Worm (Caenorhabditis elegans) whole organism, young adult: ENCODE measurements around the gene D1086.2.
A peak's percentile ranks its signal among the peaks of the same experiment; 100 is the strongest.

ENCODE experiments used
- B0261.1 ChIP-seq: sonication (generic microtip); optimal IDR thresholded peaks from 2 replicates; lab custom pipeline; 2016; ENCODE audit warnings: mild to moderate bottlenecking, missing genetic modification characterization, moderate library complexity, missing compliant biosample characterization
- D2030.7 ChIP-seq: fragments of 200-800 bp; sonication (Bioruptor generic); IDR thresholded peaks from 2 replicates; pipeline ENCODE4 v1.3.6; 2022; ENCODE audit warnings: missing genetic modification reagents, missing genetic modification characterization, missing compliant biosample characterization
- F33H1.4 ChIP-seq: fragments of 200-800 bp; sonication (Bioruptor generic); IDR thresholded peaks from 2 replicates; pipeline ENCODE4 v1.3.6; 2022; ENCODE audit warnings: missing genetic modification reagents, missing genetic modification characterization, missing compliant biosample characterization
- F49E8.2 ChIP-seq: sonication (generic microtip); optimal IDR thresholded peaks from 3 replicates; lab custom pipeline; 2017; ENCODE audit warnings: missing genetic modification characterization, mild to moderate bottlenecking, missing compliant biosample characterization, antibody characterized with exemption, moderate library complexity; ENCODE audit not compliant: insufficient read depth
- F52B5.7 ChIP-seq: sonication (generic microtip); optimal IDR thresholded peaks from 2 replicates; lab custom pipeline; 2016; ENCODE audit warnings: mild to moderate bottlenecking, missing genetic modification characterization, missing compliant biosample characterization
- F57C9.4 ChIP-seq: sonication (generic microtip); optimal IDR thresholded peaks from 2 replicates; lab custom pipeline; 2017; ENCODE audit warnings: mild to moderate bottlenecking, missing genetic modification characterization, missing compliant biosample characterization
- K11D2.4 ChIP-seq: fragments of 200-800 bp; sonication (Bioruptor generic); IDR thresholded peaks from 2 replicates; pipeline ENCODE4 v1.3.6; 2022; ENCODE audit warnings: missing genetic modification reagents, missing genetic modification characterization, missing compliant biosample characterization
- T07F8.4 ChIP-seq: sonication (generic microtip); optimal IDR thresholded peaks from 2 replicates; lab custom pipeline; 2016; ENCODE audit warnings: mild to moderate bottlenecking, missing genetic modification characterization, moderate library complexity, missing compliant biosample characterization
- Y53G8AR.9 ChIP-seq: fragments of 200-800 bp; sonication (Bioruptor generic); conservative IDR thresholded peaks from 2 replicates; pipeline ENCODE4 v1.3.6; 2022; ENCODE audit warnings: missing genetic modification reagents, missing genetic modification characterization, missing compliant biosample characterization
- Y56A3A.18 ChIP-seq: fragments of 200-800 bp; sonication (Bioruptor generic); IDR thresholded peaks from 2 replicates; pipeline ENCODE4 v1.3.6; 2022; ENCODE audit warnings: missing genetic modification reagents, missing genetic modification characterization, missing compliant biosample characterization
- akir-1 ChIP-seq: fragments of 200-800 bp; sonication (Bioruptor generic); optimal IDR thresholded peaks from 2 replicates; lab custom pipeline; 2018; ENCODE audit warnings: mild to moderate bottlenecking, missing genetic modification characterization, moderate library complexity, missing compliant biosample characterization
- bed-1 ChIP-seq: fragments of 200-800 bp; sonication (Bioruptor generic); IDR thresholded peaks from 2 replicates; pipeline ENCODE4 v1.3.6; 2022; ENCODE audit warnings: missing genetic modification reagents, missing genetic modification characterization, missing compliant biosample characterization
- bed-2 ChIP-seq: fragments of 200-800 bp; sonication (Bioruptor generic); IDR thresholded peaks from 2 replicates; pipeline ENCODE4 v1.3.6; 2022; ENCODE audit warnings: missing genetic modification reagents, missing genetic modification characterization, missing compliant biosample characterization
- ceh-27 ChIP-seq: fragments of 200-800 bp; sonication (Bioruptor generic); optimal IDR thresholded peaks from 2 replicates; lab custom pipeline; 2018; ENCODE audit warnings: mild to moderate bottlenecking, missing genetic modification characterization, moderate library complexity, missing compliant biosample characterization
- chd-7 ChIP-seq: sonication (generic microtip); optimal IDR thresholded peaks from 2 replicates; lab custom pipeline; 2016; ENCODE audit warnings: mild to moderate bottlenecking, missing genetic modification characterization, moderate library complexity, missing compliant biosample characterization
- dox-1 ChIP-seq: fragments of 200-800 bp; sonication (Bioruptor generic); IDR thresholded peaks from 2 replicates; pipeline ENCODE4 v1.3.6; 2022; ENCODE audit warnings: missing genetic modification reagents, missing genetic modification characterization, missing compliant biosample characterization
- egrh-3 ChIP-seq: fragments of 200-800 bp; sonication (Bioruptor generic); IDR thresholded peaks from 2 replicates; pipeline ENCODE4 v1.3.6; 2022; ENCODE audit warnings: missing genetic modification reagents, missing genetic modification characterization, missing compliant biosample characterization
- gei-17 ChIP-seq: fragments of 200-800 bp; sonication (Bioruptor generic); optimal IDR thresholded peaks from 2 replicates; lab custom pipeline; 2018; ENCODE audit warnings: mild to moderate bottlenecking, missing genetic modification characterization, missing compliant biosample characterization
- hmg-20 ChIP-seq: fragments of 200-800 bp; sonication (Bioruptor generic); IDR thresholded peaks from 2 replicates; pipeline ENCODE4 v1.3.6; 2022; ENCODE audit warnings: missing genetic modification reagents, missing genetic modification characterization, missing compliant biosample characterization
- lin-26 ChIP-seq: fragments of 200-800 bp; sonication (Bioruptor generic); IDR thresholded peaks from 2 replicates; pipeline ENCODE4 v1.3.6; 2022; ENCODE audit warnings: missing genetic modification reagents, missing genetic modification characterization, missing compliant biosample characterization
- lin-35 ChIP-seq, 3 experiments: fragments of 150-350 bp in 2 of 3; sonication (generic microtip) in 1 of 3; optimal IDR thresholded peaks; 2 replicates each; lab custom pipeline; 2014 to 2018; ENCODE audit warnings: missing biosample characterization in 3 of 3, missing genetic modification characterization in 3 of 3, missing genetic modification reagents in 3 of 3
- lin-40 ChIP-seq: sonication (generic microtip); optimal IDR thresholded peaks from 2 replicates; lab custom pipeline; 2016; ENCODE audit warnings: missing genetic modification characterization, mild to moderate bottlenecking, missing compliant biosample characterization, missing genotype, missing genetic modification reagents
- madf-10 ChIP-seq: sonication (generic microtip); optimal IDR thresholded peaks from 2 replicates; lab custom pipeline; 2016; ENCODE audit warnings: mild to moderate bottlenecking, missing genetic modification characterization, missing compliant biosample characterization
- madf-3 ChIP-seq: fragments of 200-800 bp; sonication (Bioruptor generic); IDR thresholded peaks from 2 replicates; pipeline ENCODE4 v1.3.6; 2022; ENCODE audit warnings: missing genetic modification reagents, missing genetic modification characterization, missing compliant biosample characterization
- madf-6 ChIP-seq: fragments of 200-800 bp; sonication (Bioruptor generic); IDR thresholded peaks from 2 replicates; pipeline ENCODE4 v1.3.6; 2022; ENCODE audit warnings: missing genetic modification reagents, missing genetic modification characterization, missing compliant biosample characterization
- mcd-1 ChIP-seq: fragments of 200-800 bp; sonication (Bioruptor generic); IDR thresholded peaks from 2 replicates; pipeline ENCODE4 v1.3.6; 2022; ENCODE audit warnings: missing genetic modification reagents, missing genetic modification characterization, missing compliant biosample characterization
- mes-4 ChIP-seq: sonication (generic microtip); optimal IDR thresholded peaks from 2 replicates; lab custom pipeline; 2016; ENCODE audit warnings: missing genotype, missing genetic modification characterization, missing compliant biosample characterization
- mxl-1 ChIP-seq: sonication (generic microtip); optimal IDR thresholded peaks from 2 replicates; lab custom pipeline; 2016; ENCODE audit warnings: missing genetic modification characterization, missing compliant biosample characterization
- nfya-2 ChIP-seq: fragments of 200-800 bp; sonication (Bioruptor generic); IDR thresholded peaks from 2 replicates; pipeline ENCODE4 v1.3.6; 2022; ENCODE audit warnings: missing genetic modification reagents, missing genetic modification characterization, missing compliant biosample characterization
- nhr-120 ChIP-seq: fragments of 200-800 bp; sonication (Bioruptor generic); IDR thresholded peaks from 2 replicates; pipeline ENCODE4 v1.3.6; 2022; ENCODE audit warnings: missing genetic modification characterization, missing compliant biosample characterization
- tbp1 ChIP-seq: fragments of 200-800 bp; sonication (Bioruptor generic); optimal IDR thresholded peaks from 2 replicates; lab custom pipeline; 2018; ENCODE audit warnings: mild to moderate bottlenecking, missing genetic modification characterization, missing compliant biosample characterization
- tlf-1 ChIP-seq: fragments of 200-800 bp; sonication (Bioruptor generic); optimal IDR thresholded peaks from 2 replicates; lab custom pipeline; 2018; ENCODE audit warnings: mild to moderate bottlenecking, missing genetic modification characterization, missing compliant biosample characterization
- zfh-2 ChIP-seq: fragments of 200-800 bp; sonication (Bioruptor generic); conservative IDR thresholded peaks from 2 replicates; pipeline ENCODE4 v1.3.6; 2022; ENCODE audit warnings: missing genetic modification reagents, missing genetic modification characterization, missing compliant biosample characterization
- zim-3 ChIP-seq: sonication (generic microtip); optimal IDR thresholded peaks from 2 replicates; lab custom pipeline; 2017; ENCODE audit warnings: mild to moderate bottlenecking, missing genetic modification characterization, moderate library complexity, missing compliant biosample characterization
- ztf-22 ChIP-seq: fragments of 200-800 bp; sonication (Bioruptor generic); optimal IDR thresholded peaks from 2 replicates; lab custom pipeline; 2018; ENCODE audit warnings: mild to moderate bottlenecking, missing genetic modification characterization, moderate library complexity, missing compliant biosample characterization
- ztf-25 ChIP-seq: fragments of 200-800 bp; sonication (Bioruptor generic); IDR thresholded peaks from 2 replicates; pipeline ENCODE4 v1.3.6; 2022; ENCODE audit warnings: missing genetic modification reagents, missing genetic modification characterization, missing compliant biosample characterization
- ztf-28 ChIP-seq: fragments of 200-800 bp; sonication (Bioruptor generic); IDR thresholded peaks from 2 replicates; pipeline ENCODE4 v1.3.6; 2022; ENCODE audit warnings: missing genetic modification reagents, missing genetic modification characterization, missing compliant biosample characterization

D1086.2 gene

DNA sequence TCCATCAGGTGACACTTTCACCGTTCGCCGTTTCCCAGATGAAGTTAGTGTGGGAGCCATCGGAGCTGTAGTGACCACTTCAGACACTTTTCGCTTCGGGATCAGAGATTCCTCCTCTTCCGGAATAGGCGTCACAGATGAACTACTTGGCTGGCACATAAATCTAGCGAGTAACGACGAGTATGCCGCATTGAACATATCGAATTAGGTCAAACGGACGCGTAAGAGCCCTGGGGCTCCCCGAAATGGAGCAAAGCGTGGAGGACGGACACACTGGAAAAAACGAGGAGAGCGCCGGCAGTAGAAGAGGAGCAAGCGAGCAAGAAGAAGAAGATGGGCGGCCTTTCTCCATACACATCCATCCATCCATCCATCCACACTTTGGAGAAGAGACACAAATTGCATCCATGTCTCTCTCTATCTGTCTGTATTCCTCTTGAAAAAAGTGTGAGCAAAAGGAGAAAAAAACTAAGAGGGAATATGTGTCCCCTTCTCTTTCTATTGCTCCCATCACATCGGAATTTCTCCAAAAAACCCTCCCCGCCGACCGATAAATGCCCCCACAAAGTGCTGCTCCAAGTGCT, 28.0 kb upstream of the D1086.2 start:
- TF ChIP-seq ceh-27 (GFP tag; lab: Kevin White, UChicago), result peak; percentile 1
- no peak for TF ChIP-seq zim-3 (tag; lab: Kevin White, UChicago)
- TF ChIP-seq zfh-2 (GFP tag; lab: Robert Waterston, UW), result peak; percentile 53; the same call in 1 of the 2 replicates
- no peak for TF ChIP-seq nfya-2

DNA sequence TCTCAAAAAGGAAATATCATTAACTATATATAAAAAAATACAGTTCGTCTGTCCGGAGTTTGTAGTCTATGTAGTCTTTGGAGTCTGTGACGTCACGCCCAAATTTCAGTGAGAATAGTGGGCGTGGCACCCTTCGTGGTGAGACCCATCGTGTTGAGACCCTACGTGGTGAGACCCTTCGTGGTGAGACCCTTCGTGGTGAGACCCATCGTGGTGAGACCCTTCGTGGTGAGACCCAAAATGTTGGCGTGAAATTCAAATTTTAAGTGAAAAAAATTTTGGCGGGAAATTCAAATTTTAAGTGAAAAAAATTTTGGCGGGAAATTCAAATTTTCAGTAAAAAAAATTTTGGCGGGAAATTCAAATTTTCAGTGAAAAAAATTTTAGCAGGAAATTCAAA, 25.7 kb upstream of the D1086.2 start:
- TF ChIP-seq ztf-25 (GFP tag; lab: Robert Waterston, UW), result 0 out of 2 replicates have a peak, but pooled peaks have one; percentile 21
- TF ChIP-seq lin-26 (GFP tag; lab: Robert Waterston, UW), result 0 out of 2 replicates have a peak, but pooled peaks have one; percentile 41
- peak; percentile 44; the same call in 1 of the 2 replicates for TF ChIP-seq dox-1 (GFP tag; lab: Robert Waterston, UW)
- peak; percentile 24; the same call in 1 of the 2 replicates for TF ChIP-seq madf-6 (GFP tag; lab: Robert Waterston, UW)
- TF ChIP-seq F33H1.4 (GFP tag; lab: Robert Waterston, UW), result peak; percentile 77
- TF ChIP-seq Y53G8AR.9 (GFP tag; lab: Robert Waterston, UW), result 0 out of 2 replicates have a peak, but pooled peaks have one; percentile 39
- TF ChIP-seq mcd-1, result peak; percentile 51

DNA sequence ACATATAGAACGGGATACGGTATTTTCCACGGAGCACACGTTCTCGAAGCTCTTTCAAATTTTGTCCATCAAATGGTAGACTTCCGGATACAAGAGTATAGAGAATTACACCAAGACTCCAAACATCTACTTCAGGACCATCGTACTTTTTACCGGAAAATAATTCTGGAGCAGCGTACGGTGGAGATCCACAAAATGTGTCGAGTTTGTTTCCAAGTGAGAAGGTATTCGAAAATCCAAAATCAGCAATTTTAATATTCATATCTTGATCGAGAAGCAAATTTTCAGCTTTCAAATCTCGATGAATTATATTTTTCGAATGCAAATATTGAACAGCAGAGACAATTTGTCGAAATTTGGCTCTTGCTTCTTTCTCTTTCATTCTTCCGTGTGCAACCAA, 24.7 kb upstream of the D1086.2 start:
- TF ChIP-seq ztf-22 (GFP tag; lab: Kevin White, UChicago) (no peak), tlf-1 (GFP tag; lab: Kevin White, UChicago) (no peak), T07F8.4 (tag; lab: Kevin White, UChicago) (no peak), mes-4 (tag; lab: Kevin White, UChicago) (no peak), B0261.1 (tag; lab: Kevin White, UChicago) (no peak), mxl-1 (tag; lab: Kevin White, UChicago) (no peak), lin-40 (tag; lab: Kevin White, UChicago) (no peak), madf-10 (no peak), ztf-28 (no peak), D2030.7 (GFP tag; lab: Robert Waterston, UW) (no peak), bed-1 (GFP tag; lab: Robert Waterston, UW) (no peak), akir-1 (GFP tag; lab: Kevin White, UChicago) (no peak), gei-17 (GFP tag; lab: Kevin White, UChicago) (no peak), Y56A3A.18 (GFP tag; lab: Robert Waterston, UW) (no peak), hmg-20 (no peak), nhr-120 (GFP tag; lab: Robert Waterston, UW) (no peak), lin-35 (GFP tag; optimal IDR thresholded peaks at IDR 0.05; lab: Kevin White, UChicago) (no peak), bed-2 (no peak)

DNA sequence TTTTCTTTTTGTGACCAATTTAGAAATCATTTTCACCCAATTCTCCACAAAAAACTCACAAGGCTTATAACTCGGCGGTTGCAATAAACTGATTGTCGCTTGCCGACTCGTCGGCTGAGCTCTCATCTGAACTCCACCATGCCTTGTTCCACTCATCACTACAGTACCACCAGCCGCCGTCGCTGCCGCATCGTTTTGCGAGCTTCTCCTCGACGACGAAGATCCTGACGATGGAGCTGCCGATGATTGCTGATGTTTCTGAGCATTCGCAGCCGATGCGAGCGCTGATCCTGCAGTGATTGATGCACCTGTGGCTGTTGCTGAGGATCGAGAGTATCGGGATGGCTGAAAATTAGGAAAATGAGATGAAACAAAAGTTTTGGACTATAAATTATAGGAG, 22.2 kb upstream of the D1086.2 start:
- TF ChIP-seq tbp1 (GFP tag; lab: Kevin White, UChicago), result no peak
- peak; percentile 26; the same call in 1 of the 2 replicates for TF ChIP-seq K11D2.4 (GFP tag; lab: Robert Waterston, UW)
- peak; percentile 58; the same call in 1 of the 2 replicates for TF ChIP-seq zfh-2 (GFP tag; lab: Robert Waterston, UW)
- TF ChIP-seq egrh-3 (GFP tag; lab: Robert Waterston, UW), result peak; percentile 24; the same call in 1 of the 2 replicates

DNA sequence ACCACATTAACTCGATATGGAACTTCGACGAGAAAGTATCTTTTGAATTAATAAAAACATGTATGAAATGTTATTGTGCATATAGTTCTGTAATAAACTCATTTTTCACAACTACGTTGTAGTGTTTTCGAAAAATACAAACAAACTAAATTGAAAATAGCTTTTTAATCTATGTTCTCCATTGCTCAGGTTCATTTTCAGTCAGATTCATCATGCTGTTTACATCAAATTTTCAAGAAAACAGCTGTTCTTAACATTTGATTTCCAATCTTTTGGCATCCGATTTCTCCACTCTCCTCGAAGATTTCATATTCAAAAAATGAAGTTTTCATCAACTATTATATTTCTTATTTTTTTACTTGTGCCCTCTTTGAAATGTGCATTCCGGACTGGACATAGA, 11.6 kb upstream of the D1086.2 start, which contains the start of gene H39E23.2:
H39E23.2 (plus strand) TSS at position 301 of the 400 bp plus-strand sequence.
- TF ChIP-seq F52B5.7 (tag; lab: Kevin White, UChicago) (no peak), tlf-1 (GFP tag; lab: Kevin White, UChicago) (no peak), F57C9.4 (tag; lab: Kevin White, UChicago) (no peak), F49E8.2 (tag; lab: Kevin White, UChicago) (no peak), madf-3 (no peak), chd-7 (tag; lab: Kevin White, UChicago) (no peak)
